Worm (Caenorhabditis elegans) whole organism, L1 larva: ENCODE measurements around the gene srh-79.

Experiments
- blmp-1 ChIP-seq: fragments of 150-350 bp; optimal IDR thresholded peaks from 2 replicates; lab custom pipeline; 2014; ENCODE audit warnings: missing biosample characterization, missing genetic modification characterization
- pag-3 ChIP-seq: sonication (generic microtip); optimal IDR thresholded peaks from 2 replicates; lab custom pipeline; 2017; ENCODE audit warnings: missing genetic modification characterization, mild to moderate bottlenecking, missing compliant biosample characterization, antibody characterized with exemption, borderline replicate concordance; ENCODE audit not compliant: insufficient read depth
- ztf-11 ChIP-seq, 2 experiments: sonication (generic microtip); optimal IDR thresholded peaks; 2 replicates each; lab custom pipeline; 2016 to 2017; ENCODE audit warnings: missing genetic modification characterization in 2 of 2, missing biosample characterization in 1 of 2, missing compliant biosample characterization in 1 of 2

DNA sequence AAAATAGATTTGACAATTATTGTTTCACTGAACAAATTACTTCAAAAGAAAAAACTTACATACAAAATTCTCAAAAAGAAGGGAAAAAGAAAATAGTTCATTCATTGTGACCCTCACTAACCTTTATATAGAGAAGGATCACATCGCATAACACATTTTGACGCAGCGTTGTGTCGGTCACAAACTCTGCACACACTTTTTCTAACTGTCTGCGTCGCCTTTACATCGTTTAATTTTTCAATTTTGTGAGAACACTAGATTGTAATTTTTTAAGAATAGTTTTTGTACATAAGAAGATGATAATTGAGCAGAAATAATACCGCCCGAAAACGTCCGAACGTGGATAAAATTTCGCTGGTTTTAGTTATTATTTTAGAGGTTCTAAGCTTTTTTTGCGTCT, 16.6 kb upstream of the srh-79 start, which contains the start of gene C18B10.6:
- TF ChIP-seq ztf-11 (tag; optimal IDR thresholded peaks at IDR 0.05; lab: Kevin White, UChicago): no peak
- TF ChIP-seq blmp-1 (tag; lab: Kevin White, UChicago): no peak
- TF ChIP-seq pag-3 (tag; lab: Kevin White, UChicago): no peak
